Fruit fly (Drosophila melanogaster): ENCODE measurements around the gene CG8611.

CG8611 gene

DNA sequence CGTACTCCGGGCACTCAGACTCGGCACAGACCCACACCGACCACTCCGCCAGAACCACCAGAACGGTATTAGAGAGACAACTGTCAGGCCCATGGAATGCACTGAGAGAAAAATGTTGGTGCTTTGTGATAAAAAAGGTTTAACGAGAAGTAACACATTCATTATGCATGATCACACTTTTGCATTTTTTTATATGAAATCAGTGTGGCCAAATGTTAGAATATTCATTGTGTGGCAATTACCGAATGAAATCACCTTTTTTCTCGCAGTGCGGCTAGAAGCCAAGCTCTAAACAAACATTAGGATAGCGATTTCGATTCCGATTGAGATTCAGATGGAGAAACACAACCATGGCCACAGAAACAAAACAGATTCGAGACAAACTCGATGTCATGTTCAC lies 43.6 kb upstream of the CG8611 start (continued):
- TF ChIP-seq caup (GFP tag; optimal IDR thresholded peaks at IDR 0.05; ENCODE audit: severe bottlenecking) (peak; percentile 34), emc (GFP tag; optimal IDR thresholded peaks at IDR 0.05) (no peak), CG15696 (tag; optimal IDR thresholded peaks at IDR 0.05) (peak; percentile 8), CG11085 (GFP tag; IDR thresholded peaks at IDR 0.05) (0 out of 2 replicates have a peak, but pooled peaks have one; percentile 25), Pdp1 (GFP tag; optimal IDR thresholded peaks at IDR 0.05) (peak; percentile 16 to 22), row (GFP tag; IDR thresholded peaks at IDR 0.05) (peak; percentile 62), CG13624 (GFP tag; optimal IDR thresholded peaks at IDR 0.05) (peak; percentile 43), ewg (GFP tag; optimal IDR thresholded peaks at IDR 0.05) (no peak), crc (GFP tag; optimal IDR thresholded peaks at IDR 0.05) (no peak), Asciz (GFP tag; optimal IDR thresholded peaks at IDR 0.05) (no peak)

dm6 chrX:17455829-17456460 lies 34.0 kb upstream of the CG8611 start:
- no peak for TF ChIP-seq Mes4 (GFP tag; optimal IDR thresholded peaks at IDR 0.05)
- no peak for TF ChIP-seq CG17829 (tag; optimal IDR thresholded peaks at IDR 0.05)
- TF ChIP-seq CG14965 (GFP tag; optimal IDR thresholded peaks at IDR 0.05; ENCODE audit: borderline replicate concordance), result no peak
- no peak for TF ChIP-seq dm (GFP tag; optimal IDR thresholded peaks at IDR 0.05)
- TF ChIP-seq disco-r (GFP tag; optimal IDR thresholded peaks at IDR 0.05), result no peak
- TF ChIP-seq CG6654 (GFP tag; optimal IDR thresholded peaks at IDR 0.05), result peak; percentile 99
- no peak for TF ChIP-seq CG6175 (GFP tag; IDR thresholded peaks at IDR 0.05)
- TF ChIP-seq vvl (GFP tag; IDR thresholded peaks at IDR 0.05), result no peak
- TF ChIP-seq ara (GFP tag; IDR thresholded peaks at IDR 0.05), result no peak
- no peak for TF ChIP-seq CG18764 (GFP tag; optimal IDR thresholded peaks at IDR 0.05)
- no peak for TF ChIP-seq hth (optimal IDR thresholded peaks at IDR 0.05)
- no peak for TF ChIP-seq Bteb2 (GFP tag; optimal IDR thresholded peaks at IDR 0.05)
- TF ChIP-seq CG2116 (GFP tag; optimal IDR thresholded peaks at IDR 0.05), result no peak
- TF ChIP-seq tx (GFP tag; optimal IDR thresholded peaks at IDR 0.05), result no peak
- no peak for TF ChIP-seq CG12155 (GFP tag; optimal IDR thresholded peaks at IDR 0.05)
- TF ChIP-seq Usf (GFP tag; optimal IDR thresholded peaks at IDR 0.05), result no peak
- no peak for TF ChIP-seq CG3065 (GFP tag; optimal IDR thresholded peaks at IDR 0.05)
- TF ChIP-seq ewg (GFP tag; optimal IDR thresholded peaks at IDR 0.05), result no peak
- no peak for TF ChIP-seq usp (GFP tag; optimal IDR thresholded peaks at IDR 0.05)
- TF ChIP-seq CG6689 (GFP tag; IDR thresholded peaks at IDR 0.05), result no peak
- no peak for TF ChIP-seq prd (optimal IDR thresholded peaks at IDR 0.05)
- TF ChIP-seq prd (GFP tag; IDR thresholded peaks at IDR 0.05), result no peak
- no peak for TF ChIP-seq btn (GFP tag; optimal IDR thresholded peaks at IDR 0.05)
- TF ChIP-seq chif (GFP tag; optimal IDR thresholded peaks at IDR 0.05), result no peak
- TF ChIP-seq GATAe (GFP tag; conservative IDR thresholded peaks at IDR 0.05), result no peak
- TF ChIP-seq tll (GFP tag; optimal IDR thresholded peaks at IDR 0.05), result no peak
- TF ChIP-seq Dll (GFP tag; IDR thresholded peaks at IDR 0.05; ENCODE audit: partially characterized antibody), result no peak
- no peak for TF ChIP-seq chm (GFP tag; IDR thresholded peaks at IDR 0.05)
- TF ChIP-seq bbx (GFP tag; IDR thresholded peaks at IDR 0.05; ENCODE audit: partially characterized antibody), result 0 out of 2 replicates have a peak, but pooled peaks have one; percentile 22
- TF ChIP-seq tna (GFP tag; IDR thresholded peaks at IDR 0.05; ENCODE audit: partially characterized antibody), result no peak
- no peak for TF ChIP-seq CG3847 (GFP tag; IDR thresholded peaks at IDR 0.05)
- no peak for TF ChIP-seq CG30403 (GFP tag; optimal IDR thresholded peaks at IDR 0.05)
- TF ChIP-seq Atf-2 (GFP tag; optimal IDR thresholded peaks at IDR 0.05), result no peak
- TF ChIP-seq lilli (GFP tag; optimal IDR thresholded peaks at IDR 0.05), result no peak
- TF ChIP-seq unc-4 (GFP tag; IDR thresholded peaks at IDR 0.05; ENCODE audit: partially characterized antibody), result no peak
- no peak for TF ChIP-seq BtbVII (GFP tag; optimal IDR thresholded peaks at IDR 0.05)
- TF ChIP-seq CG18476 (GFP tag; optimal IDR thresholded peaks at IDR 0.05), result no peak
- TF ChIP-seq Pdp1 (GFP tag; optimal IDR thresholded peaks at IDR 0.05), result peak in 1 of 2 experiments; percentile 27
- no peak for TF ChIP-seq Trl (optimal IDR thresholded peaks at IDR 0.05)
- TF ChIP-seq Trl (GFP tag; optimal IDR thresholded peaks at IDR 0.05), result no peak
- no peak for TF ChIP-seq vnd (GFP tag; IDR thresholded peaks at IDR 0.05; ENCODE audit: partially characterized antibody)
